Worm (Caenorhabditis elegans): ENCODE measurements around the gene C13A2.5.

Gene C13A2.5

DNA sequence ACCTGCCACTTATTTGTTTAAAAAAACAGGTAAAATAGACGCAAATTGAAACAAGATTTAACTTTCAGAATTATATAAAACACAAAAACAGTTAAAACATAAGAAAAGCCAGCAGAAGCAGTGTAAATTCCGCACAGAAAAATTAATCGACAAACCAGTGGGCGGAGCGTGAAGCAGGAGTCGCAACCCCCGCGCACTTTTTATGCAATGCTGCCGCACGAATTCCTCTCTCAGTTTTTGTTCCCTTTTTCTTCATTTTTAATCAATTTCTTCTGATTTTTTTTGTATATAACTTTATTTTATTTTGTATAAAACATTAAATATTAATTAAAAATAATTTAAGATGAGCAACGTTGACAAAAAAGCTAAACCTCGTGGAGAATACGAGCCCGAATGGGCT, 44.7 kb upstream of the C13A2.5 start, which contains the start of the genes gei-6 and krr-1 (continued):
- TF ChIP-seq egl-27 (tag; optimal IDR thresholded peaks at IDR 0.05) (no peak), hlh-17 (GFP tag; optimal IDR thresholded peaks at IDR 0.05; ENCODE audit: borderline replicate concordance) (no peak), ceh-8 (GFP tag; optimal IDR thresholded peaks at IDR 0.05) (no peak), aly-2 (tag; optimal IDR thresholded peaks at IDR 0.05) (no peak), lin-39 (tag; optimal IDR thresholded peaks at IDR 0.05) (peak; percentile 18), lin-35 (GFP tag; optimal IDR thresholded peaks at IDR 0.05) (peak; percentile 27 to 56), ceh-88 (GFP tag; IDR thresholded peaks at IDR 0.05) (no peak), pqm-1 (tag; optimal IDR thresholded peaks at IDR 0.05) (no peak), C34B4.2 (tag; optimal IDR thresholded peaks at IDR 0.05) (no peak), blmp-1 (tag; optimal IDR thresholded peaks at IDR 0.05) (peak; percentile 8), lir-3 (tag; optimal IDR thresholded peaks at IDR 0.05; ENCODE audit: poor library complexity) (peak; percentile 14), irx-1 (tag; optimal IDR thresholded peaks at IDR 0.05) (no peak), unc-62 (GFP tag; optimal IDR thresholded peaks at IDR 0.05) (no peak), nhr-76 (tag; optimal IDR thresholded peaks at IDR 0.05) (no peak), alr-1 (tag; optimal IDR thresholded peaks at IDR 0.05; ENCODE audit: borderline replicate concordance) (no peak), skn-1 (tag; optimal IDR thresholded peaks at IDR 0.05) (peak; percentile 63), ceh-90 (tag; optimal IDR thresholded peaks at IDR 0.05) (no peak), grh-1 (GFP tag; IDR thresholded peaks at IDR 0.05) (no peak), C16A3.4 (tag; optimal IDR thresholded peaks at IDR 0.05) (peak; percentile 59), lin-14 (GFP tag; optimal IDR thresholded peaks at IDR 0.05) (no peak), lsy-2 (tag; optimal IDR thresholded peaks at IDR 0.05) (peak; percentile 32 to 37), mep-1 (tag; optimal IDR thresholded peaks at IDR 0.05) (peak; percentile 50), isw-1 (GFP tag; IDR thresholded peaks at IDR 0.05) (no peak), nhr-19 (GFP tag; conservative IDR thresholded peaks at IDR 0.05) (peak; percentile 48), nhr-20 (tag; optimal IDR thresholded peaks at IDR 0.05) (peak; percentile 42), nhr-237 (tag; optimal IDR thresholded peaks at IDR 0.05) (no peak), snu-23 (GFP tag; optimal IDR thresholded peaks at IDR 0.05) (peak; percentile 60), tlp-1 (tag; optimal IDR thresholded peaks at IDR 0.05) (no peak), F16B12.6 (tag; optimal IDR thresholded peaks at IDR 0.05) (no peak), rnt-1 (tag; optimal IDR thresholded peaks at IDR 0.05) (peak; percentile 64), sox-4 (tag; optimal IDR thresholded peaks at IDR 0.05) (no peak), egl-13 (tag; optimal IDR thresholded peaks at IDR 0.05) (no peak), ces-1 (GFP tag; optimal IDR thresholded peaks at IDR 0.05) (no peak), nhr-84 (tag; optimal IDR thresholded peaks at IDR 0.05) (no peak), hlh-4 (tag; optimal IDR thresholded peaks at IDR 0.05) (no peak), nhr-47 (tag; optimal IDR thresholded peaks at IDR 0.05) (peak; percentile 53), elt-3 (tag; optimal IDR thresholded peaks at IDR 0.05) (peak in 1 of 6 experiments; percentile 57)

- TF ChIP-seq C04F5.9 (tag; optimal IDR thresholded peaks at IDR 0.05) (no peak), rnt-1 (tag; optimal IDR thresholded peaks at IDR 0.05) (no peak), lin-13 (GFP tag; optimal IDR thresholded peaks at IDR 0.05) (no peak), lir-3 (tag; optimal IDR thresholded peaks at IDR 0.05; ENCODE audit: poor library complexity) (no peak), aha-1 (tag; optimal IDR thresholded peaks at IDR 0.05) (no peak), fkh-8 (tag; optimal IDR thresholded peaks at IDR 0.05) (no peak), hlh-4 (tag; optimal IDR thresholded peaks at IDR 0.05) (no peak), pqm-1 (tag; optimal IDR thresholded peaks at IDR 0.05) (no peak), nhr-71 (tag; optimal IDR thresholded peaks at IDR 0.05) (no peak), mdl-1 (tag; optimal IDR thresholded peaks at IDR 0.05) (no peak), pax-3 (tag; optimal IDR thresholded peaks at IDR 0.05) (no peak), zip-4 (GFP tag; optimal IDR thresholded peaks at IDR 0.05) (no peak), nhr-19 (GFP tag; conservative IDR thresholded peaks at IDR 0.05) (no peak), ztf-4 (tag; optimal IDR thresholded peaks at IDR 0.05) (no peak), swsn-7 (tag; optimal IDR thresholded peaks at IDR 0.05) (no peak), nhr-77 (tag; optimal IDR thresholded peaks at IDR 0.05) (no peak)
These were observed 44.1 kb upstream of the C13A2.5 start for ce11 chrV:7231524-7231923.

Measured in whole organism, L1 larva.